Fruit fly (Drosophila melanogaster): ENCODE results near the gene Nep5.
A peak's percentile ranks its signal among the peaks of the same experiment; 100 is the strongest.

Nep5 gene

DNA sequence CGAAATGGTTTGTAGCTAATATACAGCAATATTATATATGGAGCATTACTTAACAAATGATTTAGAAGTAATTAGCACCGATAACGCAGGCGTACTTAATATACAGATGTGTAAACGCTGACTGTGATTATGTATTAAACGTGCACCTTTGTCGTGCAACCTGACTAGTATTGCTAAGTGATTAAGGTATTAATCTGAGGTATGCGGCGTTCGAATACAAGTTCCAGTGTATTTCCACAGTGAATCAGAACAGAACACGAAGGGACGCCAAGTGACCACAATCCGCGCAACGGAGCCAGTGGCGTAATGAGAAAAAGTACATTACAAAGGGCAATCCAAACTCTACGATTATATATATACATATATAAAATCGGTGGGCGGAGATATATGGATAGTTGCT, at the start of gene Nep5:
Gene Nep5 (minus strand): TSS at position 101 of the 400 bp plus-strand sequence.
- TF ChIP-seq CG8478 (optimal IDR thresholded peaks at IDR 0.05) (no peak), CTCF (optimal IDR thresholded peaks at IDR 0.05) (no peak)

DNA sequence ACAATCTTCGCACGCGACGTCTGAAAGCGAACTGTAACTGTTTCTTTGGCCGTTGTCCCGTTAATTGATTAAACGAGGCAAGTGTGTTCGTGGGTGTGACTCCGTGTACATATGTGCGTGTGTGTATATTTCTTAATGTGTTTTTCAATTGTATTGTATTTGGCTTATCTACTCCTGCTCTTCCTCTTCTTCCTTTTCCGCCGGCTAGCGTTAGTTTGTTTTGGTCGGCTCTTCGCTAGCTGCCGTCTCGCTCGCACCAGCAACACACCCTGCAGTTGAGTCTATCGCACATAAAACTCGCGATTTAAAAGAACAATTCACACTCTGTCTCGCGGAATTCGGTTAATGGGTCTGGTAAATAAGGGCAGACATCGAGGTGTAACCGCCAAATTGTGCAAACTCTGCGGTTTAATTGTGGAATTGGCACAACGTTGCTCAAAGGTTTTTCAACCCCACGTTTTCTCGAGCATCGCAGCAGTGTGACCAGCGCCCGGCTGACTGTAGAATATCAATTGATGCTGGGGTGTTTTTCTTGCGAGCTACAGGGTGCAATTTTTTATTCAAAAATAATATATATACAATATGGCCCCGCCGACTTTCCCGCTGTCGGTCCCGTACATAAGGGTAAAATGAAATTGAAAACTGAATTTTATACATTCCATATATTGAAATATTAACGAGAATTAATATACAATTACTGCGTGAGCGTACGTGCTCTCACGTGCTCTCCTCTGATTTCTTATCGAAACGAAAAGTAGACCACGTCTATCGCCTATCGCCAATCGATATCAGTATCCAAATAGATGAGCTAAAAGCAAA, 48.0 kb upstream of the Nep5 start, which contains the start of the genes gb and CG5815:
Gene gb (minus strand): TSS at position 487 of the 819 bp plus-strand sequence.
Gene CG5815 (plus strand): TSS at position 783 of the 819 bp plus-strand sequence.
- TF ChIP-seq CG8478 (optimal IDR thresholded peaks at IDR 0.05) (no peak), CTCF (optimal IDR thresholded peaks at IDR 0.05) (no peak)

DNA sequence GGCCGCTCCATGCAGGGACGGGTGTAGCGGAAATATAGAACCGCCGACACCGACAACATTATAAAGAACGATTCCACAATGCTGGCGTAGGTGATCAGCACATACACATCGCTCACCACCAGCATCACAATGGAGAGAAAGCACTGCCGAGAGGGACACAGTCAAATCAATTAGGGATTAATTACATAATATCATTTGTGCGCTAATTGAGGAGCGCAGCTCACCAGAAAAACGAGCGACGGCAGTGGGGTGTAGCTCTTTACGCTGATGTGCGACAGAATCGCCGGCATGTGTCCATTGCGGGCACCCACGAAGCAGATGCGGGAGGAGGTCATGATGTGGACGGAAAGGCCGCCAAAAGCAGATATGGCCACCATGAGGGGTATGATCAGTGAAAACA, 45.5 kb upstream of the Nep5 start:
- no peak for TF ChIP-seq CTCF (optimal IDR thresholded peaks at IDR 0.05)
- TF ChIP-seq CG8478 (optimal IDR thresholded peaks at IDR 0.05): no peak

DNA sequence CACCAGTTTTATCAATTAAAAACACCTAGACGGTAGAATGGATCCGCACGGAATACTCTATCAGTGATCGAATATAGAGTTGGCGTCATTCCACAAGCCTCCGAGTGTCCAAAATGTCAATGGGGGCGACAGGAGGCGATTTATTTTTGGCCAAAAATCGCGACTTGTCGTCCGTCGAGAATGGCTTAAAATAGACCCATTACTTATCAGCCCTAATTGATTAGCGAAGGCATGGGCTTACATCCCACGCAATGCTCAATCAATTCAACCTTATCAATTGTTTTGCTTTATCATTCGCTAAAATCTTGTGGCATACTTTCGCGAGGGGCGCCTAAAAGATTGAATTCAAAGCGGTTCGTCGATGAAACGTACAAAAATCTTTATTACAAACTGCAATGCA, 44.1 kb upstream of the Nep5 start:
- TF ChIP-seq CG8478 (optimal IDR thresholded peaks at IDR 0.05) (no peak), CTCF (optimal IDR thresholded peaks at IDR 0.05) (no peak)

DNA sequence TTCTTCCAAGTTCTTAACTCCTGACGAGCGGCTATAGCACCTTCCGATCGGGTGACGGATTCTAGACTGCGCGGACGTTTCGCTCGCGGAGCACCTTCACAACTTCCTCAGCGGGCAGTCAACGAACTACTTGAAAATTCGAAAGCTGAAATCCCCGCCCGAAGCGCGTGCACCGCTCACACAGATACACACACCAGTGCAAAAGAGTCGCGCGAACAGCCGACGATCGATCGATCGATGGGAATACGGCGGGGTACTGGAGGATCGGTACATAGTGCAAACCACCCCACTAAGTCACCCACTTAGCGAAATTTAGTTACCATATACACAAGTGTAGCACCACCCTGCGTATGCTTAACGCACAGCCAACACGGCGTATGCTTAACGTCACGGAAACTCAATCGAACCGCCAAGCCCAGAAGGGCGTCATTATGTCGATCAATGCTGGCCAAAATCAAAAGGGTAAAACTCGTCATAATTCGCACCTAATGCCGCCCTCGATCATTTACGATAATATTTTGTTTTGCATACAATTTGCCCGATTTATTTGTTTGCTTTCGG, 42.2 kb upstream of the Nep5 start, which contains the start of gene CAH9:
Gene CAH9 (minus strand): TSS at position 51 of the 561 bp plus-strand sequence.
- TF ChIP-seq CG8478 (optimal IDR thresholded peaks at IDR 0.05) (no peak), CTCF (optimal IDR thresholded peaks at IDR 0.05) (no peak)

DNA sequence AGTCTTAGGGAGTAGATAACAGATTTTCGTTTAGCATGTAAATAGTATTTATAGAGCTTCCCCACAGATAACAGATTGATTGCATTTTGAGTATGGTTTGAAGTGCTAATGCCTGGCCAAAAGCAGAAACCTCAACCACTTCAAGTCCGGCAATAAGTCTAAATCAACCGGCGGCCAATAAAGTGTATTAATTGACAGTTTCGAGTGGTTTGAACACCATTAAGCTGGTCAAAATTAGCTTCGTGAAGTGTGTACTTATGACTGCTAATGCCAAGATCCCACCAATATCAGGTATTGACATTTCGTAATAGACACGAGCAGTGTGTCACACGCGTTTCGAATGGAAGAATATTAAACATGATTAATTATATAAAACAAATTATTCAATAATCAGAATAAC, 41.4 kb upstream of the Nep5 start:
- no peak for TF ChIP-seq CTCF (optimal IDR thresholded peaks at IDR 0.05)
- no peak for TF ChIP-seq CG8478 (optimal IDR thresholded peaks at IDR 0.05)

DNA sequence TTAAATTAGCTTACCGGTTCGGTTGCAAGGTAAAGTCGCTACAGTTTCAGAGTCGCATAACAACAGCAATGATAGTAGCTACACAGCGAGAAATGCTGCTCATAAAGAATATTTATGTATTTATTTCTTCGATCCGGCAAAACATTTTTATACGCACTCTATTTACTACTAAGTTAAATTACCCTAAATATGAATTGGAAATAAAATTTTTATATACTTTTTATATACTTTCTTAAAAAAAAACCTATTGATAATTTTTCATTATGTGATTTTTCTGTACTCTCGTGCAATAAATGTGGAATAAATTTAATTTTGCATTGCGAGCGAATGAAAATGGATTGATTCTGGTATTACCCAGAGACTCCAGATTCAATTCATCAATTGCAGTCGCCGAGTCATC, 36.9 kb upstream of the Nep5 start, which contains the start of gene Jhbp11:
Gene Jhbp11 (plus strand): TSS at position 301 of the 400 bp plus-strand sequence.
- TF ChIP-seq CG8478 (optimal IDR thresholded peaks at IDR 0.05): no peak
- TF ChIP-seq CTCF (optimal IDR thresholded peaks at IDR 0.05): no peak

DNA sequence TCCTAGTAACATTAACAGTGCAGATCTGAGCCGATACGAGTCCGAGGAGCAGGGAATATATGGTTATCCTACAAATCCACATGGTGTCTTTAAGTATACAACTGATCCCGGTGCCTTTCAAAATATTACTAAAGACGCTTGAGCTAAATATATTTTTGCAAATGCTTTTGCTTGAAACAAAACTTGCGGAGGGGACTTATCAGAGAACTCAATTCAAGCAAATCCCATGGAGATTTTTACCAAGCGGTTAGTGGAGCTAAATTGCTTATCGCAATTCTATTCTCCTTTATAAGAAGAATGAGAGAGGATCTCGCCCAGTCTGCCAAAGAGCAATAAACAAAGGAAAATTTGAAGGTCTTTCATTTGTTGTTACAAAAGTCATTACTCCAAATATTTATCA, 35.6 kb upstream of the Nep5 start, which contains the start of gene eater:
Gene eater (minus strand): TSS at position 101 of the 400 bp plus-strand sequence.
- no peak for TF ChIP-seq CTCF (optimal IDR thresholded peaks at IDR 0.05)
- TF ChIP-seq CG8478 (optimal IDR thresholded peaks at IDR 0.05): no peak

DNA sequence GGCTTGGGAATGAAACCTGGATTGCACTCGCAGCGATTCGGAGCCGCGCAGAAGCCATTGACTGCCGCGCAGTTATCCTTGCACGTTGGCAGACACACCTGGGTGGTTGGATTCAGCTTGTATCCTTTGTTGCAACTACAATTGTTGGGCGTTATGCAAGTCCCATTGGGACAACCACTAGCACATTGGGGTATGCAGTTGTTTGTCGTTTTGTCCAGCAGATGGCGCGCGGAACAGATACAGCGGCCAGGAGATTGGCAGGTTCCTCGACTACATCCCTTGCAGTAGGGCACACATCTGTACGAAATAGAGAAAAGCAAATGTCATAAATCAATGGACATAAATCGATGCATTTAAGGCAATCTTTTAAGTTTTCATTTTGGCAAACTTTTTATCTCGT, 34.6 kb upstream of the Nep5 start:
- TF ChIP-seq CG8478 (optimal IDR thresholded peaks at IDR 0.05): no peak
- peak; percentile 79 to 86 for TF ChIP-seq CTCF (optimal IDR thresholded peaks at IDR 0.05)

DNA sequence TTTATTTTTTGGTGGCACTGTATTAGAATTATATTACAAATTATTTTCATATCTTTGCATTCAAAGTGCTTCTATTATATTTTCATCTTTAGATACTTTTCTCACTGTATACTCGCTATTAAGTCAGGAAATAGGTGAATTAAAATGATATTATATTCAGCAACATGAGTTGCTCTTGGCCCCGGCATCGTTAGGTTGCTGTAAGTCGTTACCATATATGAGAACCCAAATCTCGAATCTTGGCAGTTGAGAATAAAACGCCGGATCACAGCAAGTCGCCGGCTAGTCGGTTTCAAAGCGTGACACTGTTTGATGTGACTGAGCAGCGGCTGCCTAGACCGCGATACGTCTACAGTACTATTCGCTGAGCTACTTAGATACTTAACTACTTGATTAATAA, 30.2 kb upstream of the Nep5 start, which contains the start of gene CG14259:
Gene CG14259 (plus strand): TSS at position 301 of the 400 bp plus-strand sequence.
- TF ChIP-seq CTCF (optimal IDR thresholded peaks at IDR 0.05): no peak
- no peak for TF ChIP-seq CG8478 (optimal IDR thresholded peaks at IDR 0.05)

DNA sequence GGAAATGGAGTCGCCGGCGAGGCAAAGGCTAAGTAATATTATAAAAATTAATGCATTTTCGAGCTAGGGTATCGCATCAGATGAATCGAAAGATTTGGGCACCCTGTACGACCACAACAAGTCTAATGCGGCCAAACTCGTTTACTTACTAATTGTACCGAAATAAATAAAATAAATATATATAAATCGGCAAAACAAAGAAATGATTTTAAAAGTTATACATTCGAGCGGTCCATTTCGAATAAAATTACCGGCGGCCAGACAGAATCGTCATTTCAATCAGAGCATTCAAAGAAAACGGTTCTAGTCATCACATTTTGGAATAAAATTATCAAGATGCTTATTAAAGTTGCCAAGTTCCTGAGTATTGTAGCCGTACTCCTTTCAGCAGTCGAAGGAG, 28.8 kb upstream of the Nep5 start, which contains the start of gene CG14258:
Gene CG14258 (plus strand): TSS at position 301 of the 400 bp plus-strand sequence.
- no peak for TF ChIP-seq CG8478 (optimal IDR thresholded peaks at IDR 0.05)
- TF ChIP-seq CTCF (optimal IDR thresholded peaks at IDR 0.05): no peak

DNA sequence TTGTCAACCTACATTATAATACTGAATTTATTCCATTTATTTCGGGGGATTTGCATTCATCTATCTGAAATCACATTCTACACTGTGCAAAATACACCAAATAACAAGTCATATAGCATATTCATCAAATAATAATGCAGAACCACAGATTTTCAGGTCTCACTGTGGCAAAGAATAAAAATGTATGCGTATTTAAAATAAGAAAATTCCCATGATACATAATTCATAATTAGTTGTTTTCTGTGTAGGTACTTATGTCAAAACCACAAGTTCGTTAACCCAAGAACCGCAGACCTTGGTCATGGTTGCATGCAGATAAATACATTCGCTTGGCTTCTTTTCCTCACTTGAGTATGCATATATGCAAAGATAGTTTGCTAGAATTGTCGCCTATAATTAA, 28.3 kb upstream of the Nep5 start:
- TF ChIP-seq CG8478 (optimal IDR thresholded peaks at IDR 0.05): no peak
- no peak for TF ChIP-seq CTCF (optimal IDR thresholded peaks at IDR 0.05)

DNA sequence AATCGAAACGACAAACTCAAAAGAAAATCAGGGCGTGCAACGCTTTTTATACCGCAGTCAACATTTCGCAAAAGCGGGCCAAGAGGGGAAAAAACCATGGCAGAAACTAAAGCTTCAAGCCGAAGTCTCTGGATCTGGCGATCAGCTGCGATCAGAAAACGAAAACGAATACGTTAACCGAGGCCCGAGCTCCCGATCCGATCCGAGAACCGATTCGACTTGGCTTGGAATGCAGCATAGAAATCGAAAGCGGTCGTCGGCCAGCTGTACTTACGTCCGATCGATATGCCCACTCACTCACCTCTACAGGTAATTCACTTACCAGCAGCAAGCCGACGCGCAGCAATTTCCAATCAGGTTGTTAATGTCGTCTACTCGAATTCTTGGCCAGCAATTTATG, 27.1 kb upstream of the Nep5 start, which contains the start of gene Cpr97Eb:
Gene Cpr97Eb (minus strand): TSS at position 25 of the 400 bp plus-strand sequence.
- TF ChIP-seq CTCF (optimal IDR thresholded peaks at IDR 0.05): no peak

DNA sequence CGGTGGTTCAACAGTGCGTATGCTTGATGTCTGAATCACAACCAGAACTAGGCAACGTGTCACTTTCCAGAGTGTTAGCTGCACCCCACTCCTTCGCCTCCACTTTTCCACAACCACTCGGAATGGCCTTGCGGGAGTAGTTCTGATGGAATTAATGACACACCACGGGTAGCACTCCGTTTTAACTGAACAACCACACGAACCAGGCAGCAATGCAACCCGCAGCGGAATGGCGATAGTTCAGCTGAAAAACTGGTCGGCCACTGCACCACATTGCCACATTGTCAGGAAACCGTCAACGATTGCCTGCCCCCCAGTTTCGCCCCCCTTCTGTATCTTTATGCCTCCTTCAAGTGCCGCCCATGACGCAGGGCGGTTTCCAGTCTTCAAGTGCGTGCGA, 23.6 kb upstream of the Nep5 start, which contains the start of gene Cpr97Ea:
Gene Cpr97Ea (minus strand): TSS at position 230 of the 400 bp plus-strand sequence.
- TF ChIP-seq CG8478 (optimal IDR thresholded peaks at IDR 0.05): no peak
- no peak for TF ChIP-seq CTCF (optimal IDR thresholded peaks at IDR 0.05)

DNA sequence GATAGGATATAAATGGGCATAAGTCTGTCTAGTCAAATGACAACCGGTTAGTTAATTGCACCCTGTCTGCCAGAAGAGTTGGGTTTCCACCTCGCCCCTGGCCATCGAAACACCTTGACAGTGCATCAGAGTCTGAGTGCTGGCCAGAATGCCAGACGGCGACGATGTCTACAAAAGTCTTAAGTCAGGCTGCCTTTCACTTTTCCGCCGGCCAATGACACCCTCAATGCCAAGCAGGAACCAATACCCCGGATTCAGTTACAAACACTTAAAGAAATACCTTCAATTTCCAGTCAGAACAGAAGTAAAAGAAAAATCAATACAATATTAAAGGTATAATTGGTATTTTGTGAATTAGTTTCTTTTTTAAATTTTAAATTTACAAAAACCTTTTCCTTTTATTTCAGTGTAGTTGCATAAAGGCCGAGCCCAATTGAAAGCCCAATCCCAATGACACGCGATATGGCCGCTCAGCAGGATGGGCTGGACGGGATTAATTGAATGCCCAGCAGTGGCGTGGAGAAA, 20.6 kb upstream of the Nep5 start:
- TF ChIP-seq CTCF (optimal IDR thresholded peaks at IDR 0.05): no peak
- TF ChIP-seq CG8478 (optimal IDR thresholded peaks at IDR 0.05): no peak
